Fruit fly (Drosophila melanogaster) whole organism, embryonic: ENCODE data around the gene CG46304.
A peak's percentile ranks its signal among the peaks of the same experiment; 100 is the strongest.

ENCODE experiments used
- Antp ChIP-seq: fragments of 200-800 bp; sonication (Bioruptor generic); optimal IDR thresholded peaks from 3 replicates; lab custom pipeline; 2016; ENCODE audit warnings: missing biosample characterization, missing genetic modification characterization
- Bgb ChIP-seq: fragments of 200-800 bp; sonication (Bioruptor generic); IDR thresholded peaks from 2 replicates; pipeline ENCODE4 v1.3.6; 2022; ENCODE audit warnings: missing biosample characterization, missing genetic modification characterization; ENCODE audit not compliant: partially characterized antibody
- CG10462 ChIP-seq: fragments of 200-800 bp; sonication (Bioruptor generic); optimal IDR thresholded peaks from 2 replicates; lab custom pipeline; 2016; ENCODE audit warnings: missing biosample characterization, missing genetic modification characterization
- CG1233 ChIP-seq: fragments of 200-800 bp; sonication (Bioruptor generic); optimal IDR thresholded peaks from 4 replicates; lab custom pipeline; 2018; ENCODE audit warnings: missing biosample characterization, mild to moderate bottlenecking, missing genetic modification characterization
- CG13624 ChIP-seq: fragments of 200-800 bp; sonication (Bioruptor generic); optimal IDR thresholded peaks from 2 replicates; lab custom pipeline; 2016; ENCODE audit warnings: missing biosample characterization, missing genetic modification characterization
- CG17328 ChIP-seq: fragments of 200-800 bp; sonication (Bioruptor generic); IDR thresholded peaks from 2 replicates; pipeline ENCODE4 v1.3.6; 2022; ENCODE audit warnings: missing biosample characterization, missing genetic modification characterization
- CG2199 ChIP-seq: fragments of 200-800 bp; sonication (Bioruptor generic); IDR thresholded peaks from 3 replicates; pipeline ENCODE4 v1.3.6; 2022; ENCODE audit warnings: missing biosample characterization, missing genetic modification characterization
- CG2678 ChIP-seq: fragments of 200-800 bp; sonication (Bioruptor generic); optimal IDR thresholded peaks from 3 replicates; lab custom pipeline; 2019; ENCODE audit warnings: missing biosample characterization, mild to moderate bottlenecking, missing genetic modification characterization, moderate library complexity
- CG2712 ChIP-seq: fragments of 200-800 bp; optimal IDR thresholded peaks from 3 replicates; lab custom pipeline; 2019; ENCODE audit warnings: missing biosample characterization, mild to moderate bottlenecking, missing genetic modification characterization, moderate library complexity
- CG2875 ChIP-seq: fragments of 200-800 bp; sonication (Bioruptor generic); optimal IDR thresholded peaks from 2 replicates; lab custom pipeline; 2017; ENCODE audit warnings: missing biosample characterization, mild to moderate bottlenecking, missing genetic modification characterization, missing genetic modification reagents
- CG33213 ChIP-seq: fragments of 200-800 bp; sonication (Bioruptor generic); optimal IDR thresholded peaks from 3 replicates; lab custom pipeline; 2016; ENCODE audit warnings: missing biosample characterization, missing genetic modification characterization
- CG33557 ChIP-seq: fragments of 200-800 bp; sonication (Bioruptor generic); optimal IDR thresholded peaks from 2 replicates; lab custom pipeline; 2019; ENCODE audit warnings: missing biosample characterization, mild to moderate bottlenecking, missing genetic modification characterization, moderate library complexity
- CG3407 ChIP-seq: fragments of 200-800 bp; sonication (Bioruptor generic); optimal IDR thresholded peaks from 2 replicates; lab custom pipeline; 2018; ENCODE audit warnings: missing biosample characterization, mild to moderate bottlenecking, missing genetic modification characterization
- CG3726 ChIP-seq: fragments of 200-800 bp; sonication (Bioruptor generic); IDR thresholded peaks from 3 replicates; pipeline ENCODE4, ENCODE4 v1.3.6; 2022; ENCODE audit warnings: missing biosample characterization, missing genetic modification characterization
- CG43689 ChIP-seq: fragments of 200-800 bp; sonication (Bioruptor generic); IDR thresholded peaks from 2 replicates; pipeline ENCODE4 v1.3.6; 2022; ENCODE audit warnings: missing biosample characterization, missing genetic modification characterization
- CG7556 ChIP-seq: fragments of 200-800 bp; sonication (Bioruptor generic); optimal IDR thresholded peaks from 2 replicates; lab custom pipeline; 2017; ENCODE audit warnings: missing biosample characterization, mild to moderate bottlenecking, missing genetic modification characterization
- CG8281 ChIP-seq: fragments of 200-800 bp; sonication (Bioruptor generic); optimal IDR thresholded peaks from 2 replicates; lab custom pipeline; 2018; ENCODE audit warnings: missing biosample characterization, mild to moderate bottlenecking, missing genetic modification characterization, moderate library complexity
- CG8944 ChIP-seq: fragments of 200-800 bp; sonication (Bioruptor generic); optimal IDR thresholded peaks from 3 replicates; lab custom pipeline; 2016; ENCODE audit warnings: missing biosample characterization, missing genetic modification characterization
- Doc3 ChIP-seq: fragments of 200-800 bp; sonication (Bioruptor generic); IDR thresholded peaks from 3 replicates; pipeline ENCODE4 v1.3.6; 2022; ENCODE audit warnings: missing biosample characterization, missing genetic modification characterization; ENCODE audit not compliant: partially characterized antibody
- HLH3B ChIP-seq: fragments of 200-800 bp; sonication (Bioruptor generic); IDR thresholded peaks from 2 replicates; pipeline ENCODE4 v1.3.6; 2022; ENCODE audit warnings: missing biosample characterization, missing genetic modification characterization
- Hr51 ChIP-seq, 2 experiments: fragments of 200-800 bp; sonication (Bioruptor generic); optimal IDR thresholded peaks; 2 replicates in 1 of 2; 3 replicates in 1 of 2; lab custom pipeline; 2016 to 2018; ENCODE audit warnings: missing biosample characterization in 2 of 2, missing genetic modification characterization in 2 of 2, mild to moderate bottlenecking in 1 of 2, moderate library complexity in 1 of 2
- Nf-YB ChIP-seq: fragments of 200-800 bp; sonication (Bioruptor generic); optimal IDR thresholded peaks from 3 replicates; lab custom pipeline; 2019; ENCODE audit warnings: missing biosample characterization, mild to moderate bottlenecking, missing genetic modification characterization, moderate library complexity
- PHDP ChIP-seq: fragments of 200-800 bp; sonication (Bioruptor generic); optimal IDR thresholded peaks from 3 replicates; lab custom pipeline; 2018; ENCODE audit warnings: missing biosample characterization, mild to moderate bottlenecking, missing genetic modification characterization, moderate library complexity
- Rx ChIP-seq: fragments of 200-800 bp; sonication (Bioruptor generic); IDR thresholded peaks from 2 replicates; pipeline ENCODE4 v1.3.6; 2022; ENCODE audit warnings: missing biosample characterization, missing genetic modification characterization
- Spps ChIP-seq: fragments of 200-800 bp; sonication (Bioruptor generic); optimal IDR thresholded peaks from 2 replicates; lab custom pipeline; 2018; ENCODE audit warnings: missing biosample characterization, mild to moderate bottlenecking, missing genetic modification characterization
- Trl ChIP-seq, 3 experiments: fragments of >200 bp in 2 of 3; fragments of 200-800 bp in 1 of 3; sonication (Bioruptor generic) in 1 of 3; optimal IDR thresholded peaks; 2 replicates in 1 of 3; 3 replicates in 2 of 3; lab custom pipeline; 2016 to 2017; ENCODE audit warnings: missing biosample characterization in 1 of 3, missing genetic modification characterization in 1 of 3
- ac ChIP-seq: fragments of 200-800 bp; sonication (Bioruptor generic); optimal IDR thresholded peaks from 3 replicates; lab custom pipeline; 2017; ENCODE audit warnings: missing biosample characterization, mild to moderate bottlenecking, missing genetic modification characterization
- aop ChIP-seq: fragments of 200-800 bp; sonication (Bioruptor generic); IDR thresholded peaks from 2 replicates; pipeline ENCODE4 v1.3.6; 2022; ENCODE audit warnings: missing biosample characterization, missing genetic modification characterization
- ara ChIP-seq: fragments of 200-800 bp; sonication (Bioruptor generic); IDR thresholded peaks from 2 replicates; pipeline ENCODE4 v1.3.6; 2022; ENCODE audit warnings: missing biosample characterization, missing genetic modification characterization
- btn ChIP-seq: fragments of 200-800 bp; sonication (Bioruptor generic); optimal IDR thresholded peaks from 2 replicates; lab custom pipeline; 2016; ENCODE audit warnings: missing biosample characterization, missing genetic modification characterization
- dmrt99B ChIP-seq: fragments of 200-800 bp; sonication (Bioruptor generic); optimal IDR thresholded peaks from 2 replicates; lab custom pipeline; 2018; ENCODE audit warnings: missing biosample characterization, mild to moderate bottlenecking, missing genetic modification characterization, moderate library complexity
- fd102C ChIP-seq: fragments of 200-800 bp; sonication (Bioruptor generic); optimal IDR thresholded peaks from 2 replicates; lab custom pipeline; 2018; ENCODE audit warnings: missing biosample characterization, mild to moderate bottlenecking, missing genetic modification characterization, moderate library complexity
- gcm ChIP-seq: fragments of 200-800 bp; sonication (Bioruptor generic); optimal IDR thresholded peaks from 2 replicates; lab custom pipeline; 2019; ENCODE audit warnings: missing biosample characterization, mild to moderate bottlenecking, missing genetic modification characterization, moderate library complexity
- gfzf ChIP-seq: fragments of 200-800 bp; sonication (Bioruptor generic); optimal IDR thresholded peaks from 2 replicates; lab custom pipeline; 2016; ENCODE audit warnings: missing biosample characterization, mild to moderate bottlenecking, missing genetic modification characterization, moderate library complexity
- grau ChIP-seq: fragments of 200-800 bp; optimal IDR thresholded peaks from 3 replicates; lab custom pipeline; 2019; ENCODE audit warnings: missing biosample characterization, mild to moderate bottlenecking, missing genetic modification characterization, moderate library complexity
- gt ChIP-seq: fragments of 200-800 bp; sonication (Bioruptor generic); IDR thresholded peaks from 2 replicates; pipeline ENCODE4 v1.3.6; 2022; ENCODE audit warnings: missing biosample characterization, missing genetic modification characterization
- kah ChIP-seq: fragments of 200-800 bp; sonication (Bioruptor generic); optimal IDR thresholded peaks from 2 replicates; lab custom pipeline; 2018; ENCODE audit warnings: missing biosample characterization, mild to moderate bottlenecking, missing genetic modification characterization
- lilli ChIP-seq: fragments of 200-800 bp; sonication (Bioruptor generic); optimal IDR thresholded peaks from 3 replicates; lab custom pipeline; 2016; ENCODE audit warnings: missing biosample characterization, missing genetic modification characterization
- nmo ChIP-seq: fragments of 200-800 bp; sonication (Bioruptor generic); optimal IDR thresholded peaks from 2 replicates; lab custom pipeline; 2018; ENCODE audit warnings: missing biosample characterization, mild to moderate bottlenecking, missing genetic modification characterization, moderate library complexity
- nom ChIP-seq: fragments of 200-800 bp; sonication (Bioruptor generic); optimal IDR thresholded peaks from 2 replicates; lab custom pipeline; 2017; ENCODE audit warnings: missing biosample characterization, missing genetic modification characterization, mild to moderate bottlenecking, moderate library complexity, missing genetic modification reagents
- odd ChIP-seq: fragments of 200-800 bp; sonication (Bioruptor generic); optimal IDR thresholded peaks from 2 replicates; lab custom pipeline; 2017; ENCODE audit warnings: missing biosample characterization, mild to moderate bottlenecking, missing genetic modification characterization
- pho ChIP-seq: fragments of 200-800 bp; sonication (Bioruptor generic); optimal IDR thresholded peaks from 2 replicates; lab custom pipeline; 2016; ENCODE audit warnings: missing biosample characterization, missing genetic modification characterization
- phol ChIP-seq: fragments of 200-800 bp; sonication (Bioruptor generic); optimal IDR thresholded peaks from 3 replicates; lab custom pipeline; 2018; ENCODE audit warnings: missing biosample characterization, mild to moderate bottlenecking, missing genetic modification characterization, moderate library complexity
- rib ChIP-seq: fragments of 200-800 bp; sonication (Bioruptor generic); IDR thresholded peaks from 2 replicates; pipeline ENCODE4 v1.3.6; 2022; ENCODE audit warnings: missing biosample characterization, missing genetic modification characterization
- row ChIP-seq: fragments of 200-800 bp; sonication (Bioruptor generic); IDR thresholded peaks from 3 replicates; pipeline ENCODE4 v1.3.6; 2022; ENCODE audit warnings: missing biosample characterization, missing genetic modification characterization
- sob ChIP-seq: fragments of 200-800 bp; sonication (Bioruptor generic); IDR thresholded peaks from 2 replicates; pipeline ENCODE4 v1.3.6; 2022; ENCODE audit warnings: missing biosample characterization, missing genetic modification characterization
- tap ChIP-seq: fragments of 200-800 bp; optimal IDR thresholded peaks from 3 replicates; lab custom pipeline; 2019; ENCODE audit warnings: missing biosample characterization, mild to moderate bottlenecking, missing genetic modification characterization, moderate library complexity
- tup ChIP-seq: fragments of 200-800 bp; sonication (Bioruptor generic); optimal IDR thresholded peaks from 2 replicates; lab custom pipeline; 2016; ENCODE audit warnings: missing biosample characterization, mild to moderate bottlenecking, missing genetic modification characterization, moderate library complexity

Gene CG46304

dm6 chr2L:18919474-18919873 is 26.6 kb upstream of the CG46304 start (continued):
- no peak for TF ChIP-seq Doc3 (GFP tag; lab: Robert Waterston, UW)
- peak; percentile 79 for TF ChIP-seq CG2712 (tag; lab: Kevin White, UChicago)
- TF ChIP-seq, all 482 proteins: peak for 28

- TF ChIP-seq CG10462 (GFP tag; lab: Kevin White, UChicago) (peak; percentile 30), CG3407 (GFP tag; lab: Kevin White, UChicago) (peak; percentile 0), fd102C (GFP tag; lab: Kevin White, UChicago) (peak; percentile 54), gfzf (no peak), HLH3B (GFP tag; lab: Robert Waterston, UW) (0 out of 2 replicates have a peak, but pooled peaks have one; percentile 22), CG8281 (tag; lab: Kevin White, UChicago) (peak; percentile 8), Spps (peak; percentile 54), CG2875 (GFP tag; lab: Kevin White, UChicago) (peak; percentile 42), CG3726 (GFP tag; lab: Robert Waterston, UW) (no peak), gcm (GFP tag; lab: Kevin White, UChicago) (peak; percentile 49), pho (GFP tag; lab: Kevin White, UChicago) (no peak), btn (peak; percentile 47), row (GFP tag; lab: Robert Waterston, UW) (peak; percentile 59), lilli (GFP tag; lab: Kevin White, UChicago) (peak; percentile 38), sob (GFP tag; lab: Robert Waterston, UW) (peak; percentile 44; the same call in 1 of the 2 replicates), ara (GFP tag; lab: Robert Waterston, UW) (peak; percentile 69), CG17328 (peak; percentile 52), CG2678 (tag; lab: Kevin White, UChicago) (peak; percentile 57), PHDP (peak; percentile 23), CG2199 (GFP tag; lab: Robert Waterston, UW) (0 out of 3 replicates have a peak, but pooled peaks have one; percentile 25), CG43689 (GFP tag; lab: Robert Waterston, UW) (no peak), tap (tag; lab: Kevin White, UChicago) (peak; percentile 45), CG7556 (GFP tag; lab: Kevin White, UChicago) (peak; percentile 45), nom (GFP tag; lab: Kevin White, UChicago) (no peak), Trl (optimal IDR thresholded peaks at IDR 0.05; lab: Kevin White, UChicago) (no peak), Trl (GFP tag; optimal IDR thresholded peaks at IDR 0.05; lab: Kevin White, UChicago) (peak; percentile 34), odd (GFP tag; lab: Kevin White, UChicago) (no peak), kah (GFP tag; lab: Kevin White, UChicago) (peak; percentile 4), tup (GFP tag; lab: Kevin White, UChicago) (no peak), dmrt99B (tag; lab: Kevin White, UChicago) (peak; percentile 52), Rx (GFP tag; lab: Robert Waterston, UW) (peak; percentile 35; the same call in 1 of the 2 replicates), Antp (peak; percentile 9), nmo (GFP tag; lab: Kevin White, UChicago) (peak; percentile 67), CG13624 (GFP tag; lab: Kevin White, UChicago) (no peak), Nf-YB (GFP tag; lab: Kevin White, UChicago) (peak; percentile 34), grau (tag; lab: Kevin White, UChicago) (peak; percentile 50), aop (GFP tag; lab: Robert Waterston, UW) (no peak), CG33557 (GFP tag; lab: Kevin White, UChicago) (peak; percentile 48), CG1233 (GFP tag; lab: Kevin White, UChicago) (peak; percentile 54), ac (GFP tag; lab: Kevin White, UChicago) (peak; percentile 54), Bgb (GFP tag; lab: Robert Waterston, UW) (no peak), CG33213 (GFP tag; lab: Kevin White, UChicago) (peak; percentile 9), gt (no peak), phol (tag; lab: Kevin White, UChicago) (peak; percentile 72), Hr51 (GFP tag; optimal IDR thresholded peaks at IDR 0.05; lab: Kevin White, UChicago) (peak; percentile 4 to 34), rib (no peak), CG8944 (GFP tag; lab: Kevin White, UChicago) (peak; percentile 15)
Observed at dm6 chr2L:18921246-18921645, 24.9 kb upstream of the CG46304 start.
